Worm (Caenorhabditis elegans): Measurements from ENCODE around the gene F21A3.2.

F21A3.2 gene

DNA sequence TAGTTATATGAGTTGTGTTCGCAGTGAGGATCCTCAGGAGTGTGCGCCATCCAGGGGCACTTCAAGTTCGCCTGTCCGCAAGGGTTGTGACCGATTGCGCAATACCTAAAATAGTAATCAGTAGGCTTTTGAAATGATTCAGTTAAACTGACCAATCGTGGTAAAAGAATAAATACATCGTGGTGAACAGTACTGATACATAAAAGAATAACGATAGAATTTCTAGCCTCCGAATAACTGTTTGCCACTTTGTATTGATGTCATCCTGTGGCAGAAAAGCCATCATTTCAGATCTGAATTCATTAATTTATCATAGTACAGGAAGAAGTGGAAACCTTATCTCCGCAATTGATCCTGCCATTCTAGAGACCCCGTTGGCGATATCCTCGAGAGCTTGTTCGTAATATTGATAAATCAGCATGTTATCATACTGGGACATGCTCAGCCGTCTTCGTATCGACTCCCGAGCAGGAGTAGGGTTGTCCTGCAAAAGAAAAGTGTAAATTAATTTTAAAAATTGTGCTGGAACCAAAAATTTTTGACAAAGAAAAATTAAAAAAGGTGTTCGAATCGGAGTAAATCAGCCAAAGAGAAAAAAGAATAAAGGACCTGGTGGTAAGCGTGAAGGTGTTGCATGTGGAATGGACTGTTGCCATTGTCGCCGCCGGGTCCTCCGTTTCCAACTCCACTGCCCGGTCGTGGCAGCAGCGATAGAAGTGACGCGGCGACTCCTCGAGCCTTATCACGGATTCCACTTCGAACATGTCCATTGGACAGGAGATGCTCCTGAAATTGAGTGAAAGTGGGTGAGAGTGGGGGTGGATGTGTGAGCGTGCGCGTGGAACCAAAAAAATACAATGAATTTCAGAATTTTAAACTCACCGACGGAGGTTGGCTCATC is 20.7 kb downstream of the F21A3.2 start (continued):
- TF ChIP-seq F39B2.1 (GFP tag; IDR thresholded peaks at IDR 0.05): no peak
- TF ChIP-seq mxl-1 (tag; optimal IDR thresholded peaks at IDR 0.05): no peak
- peak; percentile 77 for TF ChIP-seq hsf-1 (GFP tag; IDR thresholded peaks at IDR 0.05)
- TF ChIP-seq madf-3 (GFP tag; IDR thresholded peaks at IDR 0.05): peak; percentile 87; the same call in 1 of the 2 replicates
- TF ChIP-seq snpc-4 (GFP tag; optimal IDR thresholded peaks at IDR 0.05): no peak
- peak in 2 of 4 experiments; percentile 6 to 23 for TF ChIP-seq snpc-4 (tag; optimal IDR thresholded peaks at IDR 0.05)
- no peak for TF ChIP-seq B0019.2 (GFP tag; conservative IDR thresholded peaks at IDR 0.05)
- TF ChIP-seq ZK185.1 (tag; optimal IDR thresholded peaks at IDR 0.05; ENCODE audit: poor library complexity, severe bottlenecking): no peak
- no peak for TF ChIP-seq aptf-3 (GFP tag; IDR thresholded peaks at IDR 0.05)
- no peak for TF ChIP-seq F55B11.4 (tag; optimal IDR thresholded peaks at IDR 0.05; ENCODE audit: borderline replicate concordance, insufficient read depth)
- TF ChIP-seq xnd-1 (tag; optimal IDR thresholded peaks at IDR 0.05): peak; percentile 46
- peak; percentile 19 for TF ChIP-seq attf-5 (GFP tag; optimal IDR thresholded peaks at IDR 0.05)
- TF ChIP-seq bed-2 (GFP tag; IDR thresholded peaks at IDR 0.05): no peak
- TF ChIP-seq D2030.7 (GFP tag; IDR thresholded peaks at IDR 0.05): no peak; the same call in 1 of the 2 replicates
- TF ChIP-seq F49E8.2 (tag; optimal IDR thresholded peaks at IDR 0.05; ENCODE audit: insufficient read depth): peak; percentile 84
- no peak for TF ChIP-seq fkh-3 (tag; optimal IDR thresholded peaks at IDR 0.05)
- TF ChIP-seq tbx-9 (tag; optimal IDR thresholded peaks at IDR 0.05; ENCODE audit: borderline replicate concordance): no peak
- TF ChIP-seq ceh-100 (GFP tag; IDR thresholded peaks at IDR 0.05): peak; percentile 28; the same call in 1 of the 2 replicates
- TF ChIP-seq zfh-2 (GFP tag; conservative IDR thresholded peaks at IDR 0.05): peak; percentile 62
- no peak for TF ChIP-seq let-526 (GFP tag; IDR thresholded peaks at IDR 0.05)
- 0 out of 2 replicates have a peak, but pooled peaks have one; percentile 27 for TF ChIP-seq ceh-58 (GFP tag; IDR thresholded peaks at IDR 0.05)
- no peak for TF ChIP-seq let-607 (tag; optimal IDR thresholded peaks at IDR 0.05)
- no peak for TF ChIP-seq sptf-2 (GFP tag; optimal IDR thresholded peaks at IDR 0.05)
- no peak for TF ChIP-seq nfyb-1 (GFP tag; IDR thresholded peaks at IDR 0.05)
- TF ChIP-seq unc-130 (GFP tag; optimal IDR thresholded peaks at IDR 0.05): no peak
- no peak for TF ChIP-seq Y53F4B.3 (GFP tag; IDR thresholded peaks at IDR 0.05)
- TF ChIP-seq madf-6 (GFP tag; IDR thresholded peaks at IDR 0.05): peak; percentile 79
- TF ChIP-seq atf-7 (tag; optimal IDR thresholded peaks at IDR 0.05): no peak
- no peak for TF ChIP-seq F37B4.10 (GFP tag; IDR thresholded peaks at IDR 0.05)
- no peak for TF ChIP-seq Y79H2A.3 (GFP tag; conservative IDR thresholded peaks at IDR 0.05)
- TF ChIP-seq F10E7.11 (tag; optimal IDR thresholded peaks at IDR 0.05): peak; percentile 8
- no peak for TF ChIP-seq ztf-3 (GFP tag; optimal IDR thresholded peaks at IDR 0.05)
- no peak for TF ChIP-seq egrh-3 (GFP tag; IDR thresholded peaks at IDR 0.05)
- no peak for TF ChIP-seq K12H6.12 (tag; optimal IDR thresholded peaks at IDR 0.05)
- TF ChIP-seq F52B5.7 (tag; optimal IDR thresholded peaks at IDR 0.05): no peak
- TF ChIP-seq madf-10 (tag; optimal IDR thresholded peaks at IDR 0.05): no peak
- no peak for TF ChIP-seq ztf-28 (GFP tag; IDR thresholded peaks at IDR 0.05)
- no peak for TF ChIP-seq akir-1 (GFP tag; optimal IDR thresholded peaks at IDR 0.05)
- TF ChIP-seq nfya-2 (GFP tag; IDR thresholded peaks at IDR 0.05): no peak
- no peak for TF ChIP-seq rpc-1 (optimal IDR thresholded peaks at IDR 0.05)
- TF ChIP-seq rpc-1 (tag; optimal IDR thresholded peaks at IDR 0.05): no peak
- TF ChIP-seq nhr-90 (tag; optimal IDR thresholded peaks at IDR 0.05): no peak
- TF ChIP-seq hrde-1 (tag; optimal IDR thresholded peaks at IDR 0.05; ENCODE audit: borderline replicate concordance): peak; percentile 52
- TF ChIP-seq rcor-1 (GFP tag; IDR thresholded peaks at IDR 0.05): peak; percentile 17; the same call in 1 of the 2 replicates
- no peak for TF ChIP-seq F23B12.7 (tag; optimal IDR thresholded peaks at IDR 0.05; ENCODE audit: insufficient read depth)
- TF ChIP-seq lin-40 (tag; optimal IDR thresholded peaks at IDR 0.05): no peak
- no peak for TF ChIP-seq lir-1 (GFP tag; conservative IDR thresholded peaks at IDR 0.05)

Data from whole organism, young adult.